Worm (Caenorhabditis elegans): ENCODE measurements around the gene gur-3.

gur-3 gene

ce11 chrX:10440781-10441180, 34.7 kb upstream of the gur-3 start:
- TF ChIP-seq unc-62 (GFP tag; optimal IDR thresholded peaks at IDR 0.05) (no peak), elt-3 (tag; optimal IDR thresholded peaks at IDR 0.05) (no peak), hlh-1 (tag; optimal IDR thresholded peaks at IDR 0.05) (no peak), elt-1 (tag; optimal IDR thresholded peaks at IDR 0.05; ENCODE audit: borderline replicate concordance, insufficient read depth) (no peak), ztf-11 (tag; optimal IDR thresholded peaks at IDR 0.05) (no peak), ham-2 (GFP tag; optimal IDR thresholded peaks at IDR 0.05) (no peak), mep-1 (tag; optimal IDR thresholded peaks at IDR 0.05) (no peak), M03D4.4 (tag; optimal IDR thresholded peaks at IDR 0.05) (no peak), nhr-237 (tag; optimal IDR thresholded peaks at IDR 0.05) (no peak)

- no peak for TF ChIP-seq nhr-2 (tag; optimal IDR thresholded peaks at IDR 0.05)
- no peak for TF ChIP-seq drap-1 (GFP tag; optimal IDR thresholded peaks at IDR 0.05)
- no peak for TF ChIP-seq nhr-28 (tag; optimal IDR thresholded peaks at IDR 0.05)
- TF ChIP-seq ceh-83 (GFP tag; optimal IDR thresholded peaks at IDR 0.05) = no peak
- TF ChIP-seq ham-2 (GFP tag; optimal IDR thresholded peaks at IDR 0.05) = no peak
- TF ChIP-seq ztf-11 (tag; optimal IDR thresholded peaks at IDR 0.05) = no peak
- no peak for TF ChIP-seq ceh-39 (tag; optimal IDR thresholded peaks at IDR 0.05)
- TF ChIP-seq nhr-76 (tag; optimal IDR thresholded peaks at IDR 0.05) = no peak
- TF ChIP-seq lin-13 (tag; optimal IDR thresholded peaks at IDR 0.05) = no peak
- no peak for TF ChIP-seq ces-1 (GFP tag; optimal IDR thresholded peaks at IDR 0.05)
- TF ChIP-seq unc-62 (GFP tag; optimal IDR thresholded peaks at IDR 0.05) = no peak
These were observed 31.3 kb upstream of the gur-3 start for ce11 chrX:10437421-10437820.

DNA sequence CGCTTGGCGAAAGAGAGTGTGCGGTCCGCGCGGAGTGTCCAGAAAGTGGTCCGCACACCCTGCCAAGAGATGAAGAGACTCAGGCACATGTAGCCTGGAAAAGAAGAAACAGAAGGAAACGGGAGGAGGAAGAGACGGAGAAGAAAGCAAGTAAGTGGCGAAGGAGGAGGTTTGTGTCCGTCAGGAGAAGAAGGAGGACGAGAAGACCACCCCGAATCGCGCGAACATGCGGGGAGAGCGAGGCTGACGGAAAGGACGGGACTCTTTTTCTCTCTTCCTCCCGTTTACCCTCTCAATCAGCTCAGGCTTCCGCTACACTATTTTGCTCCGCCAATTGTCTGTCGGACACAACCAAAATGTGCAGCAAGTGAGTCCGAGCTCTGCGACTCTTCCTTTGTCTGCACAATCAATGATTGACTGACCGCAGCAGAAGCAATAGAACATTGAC, 29.4 kb upstream of the gur-3 start:
- TF ChIP-seq flh-1 (GFP tag; optimal IDR thresholded peaks at IDR 0.05) (no peak), cnd-1 (tag; optimal IDR thresholded peaks at IDR 0.05) (peak; percentile 38), lin-32 (GFP tag; optimal IDR thresholded peaks at IDR 0.05) (no peak), snpc-4 (tag; optimal IDR thresholded peaks at IDR 0.05) (no peak), ham-2 (GFP tag; optimal IDR thresholded peaks at IDR 0.05) (peak; percentile 87), unc-62 (GFP tag; optimal IDR thresholded peaks at IDR 0.05) (peak; percentile 83), zip-8 (tag; optimal IDR thresholded peaks at IDR 0.05) (no peak), M03D4.4 (tag; optimal IDR thresholded peaks at IDR 0.05) (peak; percentile 71), mls-2 (tag; optimal IDR thresholded peaks at IDR 0.05) (peak; percentile 73), lin-13 (tag; optimal IDR thresholded peaks at IDR 0.05) (peak; percentile 39), mab-5 (tag; optimal IDR thresholded peaks at IDR 0.05) (no peak), unc-39 (tag; optimal IDR thresholded peaks at IDR 0.05) (no peak), unc-120 (tag; optimal IDR thresholded peaks at IDR 0.05; ENCODE audit: poor library complexity, severe bottlenecking) (peak; percentile 95), lsy-2 (tag; optimal IDR thresholded peaks at IDR 0.05) (peak; percentile 31), ztf-11 (tag; optimal IDR thresholded peaks at IDR 0.05) (peak; percentile 85), nhr-237 (tag; optimal IDR thresholded peaks at IDR 0.05) (no peak), elt-1 (tag; optimal IDR thresholded peaks at IDR 0.05; ENCODE audit: borderline replicate concordance, insufficient read depth) (no peak), tbx-8 (GFP tag; optimal IDR thresholded peaks at IDR 0.05) (peak; percentile 34), drap-1 (GFP tag; optimal IDR thresholded peaks at IDR 0.05) (no peak), nhr-12 (tag; optimal IDR thresholded peaks at IDR 0.05) (no peak), mep-1 (tag; optimal IDR thresholded peaks at IDR 0.05) (peak; percentile 59), bed-3 (GFP tag; optimal IDR thresholded peaks at IDR 0.05) (no peak), nhr-28 (tag; optimal IDR thresholded peaks at IDR 0.05) (no peak), pha-4 (tag; optimal IDR thresholded peaks at IDR 0.05) (peak; percentile 84), hlh-1 (tag; optimal IDR thresholded peaks at IDR 0.05) (peak; percentile 69), ceh-83 (GFP tag; optimal IDR thresholded peaks at IDR 0.05) (no peak), sem-2 (GFP tag; optimal IDR thresholded peaks at IDR 0.05) (no peak), nhr-76 (tag; optimal IDR thresholded peaks at IDR 0.05) (no peak), ceh-43 (GFP tag; optimal IDR thresholded peaks at IDR 0.05) (peak; percentile 3), ces-1 (GFP tag; optimal IDR thresholded peaks at IDR 0.05) (peak; percentile 74), nhr-2 (tag; optimal IDR thresholded peaks at IDR 0.05) (no peak), sptf-1 (tag; optimal IDR thresholded peaks at IDR 0.05) (peak; percentile 75), ceh-39 (tag; optimal IDR thresholded peaks at IDR 0.05) (no peak), elt-3 (tag; optimal IDR thresholded peaks at IDR 0.05) (no peak), blmp-1 (tag; optimal IDR thresholded peaks at IDR 0.05) (no peak)

ce11 chrX:10433863-10434262, 27.8 kb upstream of the gur-3 start:
- TF ChIP-seq nhr-12 (tag; optimal IDR thresholded peaks at IDR 0.05) = no peak
- TF ChIP-seq sptf-1 (tag; optimal IDR thresholded peaks at IDR 0.05) = no peak
- TF ChIP-seq pha-4 (tag; optimal IDR thresholded peaks at IDR 0.05) = no peak
- TF ChIP-seq ces-1 (GFP tag; optimal IDR thresholded peaks at IDR 0.05) = no peak
- TF ChIP-seq elt-1 (tag; optimal IDR thresholded peaks at IDR 0.05; ENCODE audit: borderline replicate concordance, insufficient read depth) = no peak
- TF ChIP-seq lsy-2 (tag; optimal IDR thresholded peaks at IDR 0.05) = no peak
- no peak for TF ChIP-seq unc-39 (tag; optimal IDR thresholded peaks at IDR 0.05)
- no peak for TF ChIP-seq lin-32 (GFP tag; optimal IDR thresholded peaks at IDR 0.05)
- no peak for TF ChIP-seq drap-1 (GFP tag; optimal IDR thresholded peaks at IDR 0.05)
- no peak for TF ChIP-seq mep-1 (tag; optimal IDR thresholded peaks at IDR 0.05)
- TF ChIP-seq zip-8 (tag; optimal IDR thresholded peaks at IDR 0.05) = no peak
- TF ChIP-seq tbx-8 (GFP tag; optimal IDR thresholded peaks at IDR 0.05) = no peak
- TF ChIP-seq bed-3 (GFP tag; optimal IDR thresholded peaks at IDR 0.05) = no peak
- TF ChIP-seq flh-1 (GFP tag; optimal IDR thresholded peaks at IDR 0.05) = no peak
- no peak for TF ChIP-seq sem-2 (GFP tag; optimal IDR thresholded peaks at IDR 0.05)
- no peak for TF ChIP-seq nhr-237 (tag; optimal IDR thresholded peaks at IDR 0.05)
- no peak for TF ChIP-seq blmp-1 (tag; optimal IDR thresholded peaks at IDR 0.05)
- no peak for TF ChIP-seq elt-3 (tag; optimal IDR thresholded peaks at IDR 0.05)
- no peak for TF ChIP-seq ceh-83 (GFP tag; optimal IDR thresholded peaks at IDR 0.05)
- TF ChIP-seq mls-2 (tag; optimal IDR thresholded peaks at IDR 0.05) = no peak

Measured in whole organism, mixed stage, embryonic.